Worm (Caenorhabditis elegans) whole organism, L4 larva: ENCODE results near the gene D1044.7.

ENCODE experiments used
- D1046.2 ChIP-seq: fragments of 200-800 bp; sonication (Bioruptor generic); IDR thresholded peaks from 2 replicates; pipeline ENCODE4 v1.3.6; 2022; ENCODE audit warnings: missing genetic modification characterization, missing compliant biosample characterization
- F26F4.8 ChIP-seq: fragments of 200-800 bp; sonication (Bioruptor generic); conservative IDR thresholded peaks from 2 replicates; pipeline ENCODE4 v1.3.6; 2022; ENCODE audit warnings: missing genetic modification characterization, missing compliant biosample characterization
- F49E8.2 ChIP-seq: sonication (generic microtip); optimal IDR thresholded peaks from 2 replicates; lab custom pipeline; 2016; ENCODE audit warnings: missing compliant biosample characterization, mild to moderate bottlenecking, missing genetic modification characterization, borderline replicate concordance
- T20F7.1 ChIP-seq: fragments of 200-800 bp; sonication (Bioruptor generic); optimal IDR thresholded peaks from 2 replicates; lab custom pipeline; 2018; ENCODE audit warnings: mild to moderate bottlenecking, missing genetic modification characterization, missing compliant biosample characterization
- T26A8.4 ChIP-seq: fragments of 200-800 bp; sonication (Bioruptor generic); IDR thresholded peaks from 2 replicates; pipeline ENCODE4 v1.3.6; 2022; ENCODE audit warnings: missing genetic modification characterization, missing compliant biosample characterization
- Y75B8A.6 ChIP-seq: fragments of 200-800 bp; sonication (Bioruptor generic); IDR thresholded peaks from 2 replicates; pipeline ENCODE4 v1.3.6; 2022; ENCODE audit warnings: missing genetic modification reagents, missing genetic modification characterization, missing compliant biosample characterization
- ZK337.2 ChIP-seq: fragments of 200-800 bp; sonication (Bioruptor generic); IDR thresholded peaks from 2 replicates; pipeline ENCODE4 v1.3.6; 2022; ENCODE audit warnings: missing genetic modification reagents, missing genetic modification characterization, missing compliant biosample characterization
- ZK546.5 ChIP-seq, 2 experiments: sonication (generic microtip); optimal IDR thresholded peaks; 2 replicates each; lab custom pipeline; 2017; ENCODE audit warnings: missing biosample characterization in 2 of 2, missing genetic modification characterization in 2 of 2
- ama-1 ChIP-seq: fragments of 150-350 bp; optimal IDR thresholded peaks from 2 replicates; lab custom pipeline; 2014; ENCODE audit warnings: inconsistent platforms, mixed read lengths
- arid-1 ChIP-seq: fragments of 200-800 bp; sonication (Bioruptor generic); conservative IDR thresholded peaks from 2 replicates; pipeline ENCODE4 v1.3.6; 2022; ENCODE audit warnings: missing genetic modification reagents, missing genetic modification characterization, missing compliant biosample characterization
- ceh-28 ChIP-seq: fragments of 150-350 bp; optimal IDR thresholded peaks from 2 replicates; lab custom pipeline; 2014; ENCODE audit warnings: missing biosample characterization, missing genetic modification reagents, missing genetic modification characterization
- ceh-32 ChIP-seq: sonication (generic microtip); optimal IDR thresholded peaks from 2 replicates; lab custom pipeline; 2016; ENCODE audit warnings: mild to moderate bottlenecking, missing genetic modification characterization, missing compliant biosample characterization; ENCODE audit not compliant: poor library complexity
- ceh-82 ChIP-seq: sonication (generic microtip); optimal IDR thresholded peaks from 2 replicates; lab custom pipeline; 2017; ENCODE audit warnings: missing biosample characterization, missing genetic modification characterization
- ces-1 ChIP-seq: fragments of 150-350 bp; sonication (generic microtip); optimal IDR thresholded peaks from 4 replicates; lab custom pipeline; 2014; ENCODE audit warnings: missing biosample characterization, missing genetic modification reagents, missing genetic modification characterization
- daf-12 ChIP-seq: fragments of 150-350 bp; optimal IDR thresholded peaks from 2 replicates; lab custom pipeline; 2014; ENCODE audit warnings: missing biosample characterization, missing genetic modification reagents, missing genetic modification characterization
- daf-16 ChIP-seq, 3 experiments: sonication (generic microtip); optimal IDR thresholded peaks; 2 replicates each; lab custom pipeline; 2016 to 2017; ENCODE audit warnings: missing genetic modification characterization in 3 of 3, missing genetic modification reagents in 3 of 3, mild to moderate bottlenecking in 2 of 3, missing compliant biosample characterization in 2 of 3, missing biosample characterization in 1 of 3, moderate library complexity in 1 of 3
- daf-19 ChIP-seq: fragments of 200-800 bp; sonication (Bioruptor generic); conservative IDR thresholded peaks from 2 replicates; pipeline ENCODE4 v1.3.6; 2022; ENCODE audit warnings: missing genetic modification characterization, missing compliant biosample characterization
- dmd-9 ChIP-seq: fragments of 200-800 bp; sonication (Bioruptor generic); IDR thresholded peaks from 2 replicates; pipeline ENCODE4 v1.3.6; 2022; ENCODE audit warnings: missing genetic modification reagents, missing genetic modification characterization, missing compliant biosample characterization
- dpl-1 ChIP-seq: fragments of 150-350 bp; optimal IDR thresholded peaks from 2 replicates; lab custom pipeline; 2014; ENCODE audit warnings: missing biosample characterization, missing genetic modification reagents, missing genetic modification characterization
- egl-43 ChIP-seq: fragments of 200-800 bp; sonication (Bioruptor generic); IDR thresholded peaks from 2 replicates; pipeline ENCODE4 v1.3.6; 2022; ENCODE audit warnings: missing genetic modification reagents, missing genetic modification characterization, missing compliant biosample characterization
- hlh-11 ChIP-seq: fragments of 200-800 bp; sonication (Bioruptor generic); optimal IDR thresholded peaks from 2 replicates; lab custom pipeline; 2018; ENCODE audit warnings: mild to moderate bottlenecking, missing genetic modification characterization, missing compliant biosample characterization
- hlh-30 ChIP-seq: sonication (generic microtip); optimal IDR thresholded peaks from 2 replicates; lab custom pipeline; 2017; ENCODE audit warnings: antibody characterized with exemption, mild to moderate bottlenecking, missing genetic modification characterization, missing compliant biosample characterization; ENCODE audit not compliant: insufficient read depth
- hmg-1.1 ChIP-seq: fragments of 200-800 bp; sonication (Bioruptor generic); IDR thresholded peaks from 2 replicates; pipeline ENCODE4 v1.3.6; 2022; ENCODE audit warnings: missing genetic modification reagents, missing genetic modification characterization, missing compliant biosample characterization
- lim-7 ChIP-seq: fragments of 200-800 bp; sonication (Bioruptor generic); IDR thresholded peaks from 2 replicates; pipeline ENCODE4 v1.3.6; 2022; ENCODE audit warnings: missing genetic modification characterization, missing compliant biosample characterization
- lin-13 ChIP-seq: fragments of 150-350 bp; optimal IDR thresholded peaks from 2 replicates; lab custom pipeline; 2014; ENCODE audit warnings: missing biosample characterization, missing genetic modification reagents, missing genetic modification characterization
- lin-29 ChIP-seq: fragments of 200-800 bp; sonication (Bioruptor generic); IDR thresholded peaks from 2 replicates; pipeline ENCODE4 v1.3.6; 2022; ENCODE audit warnings: missing genetic modification reagents, missing genetic modification characterization, missing compliant biosample characterization
- lin-39 ChIP-seq: fragments of 150-350 bp; optimal IDR thresholded peaks from 2 replicates; lab custom pipeline; 2014; ENCODE audit warnings: missing biosample characterization, missing genetic modification reagents, missing genetic modification characterization
- lsy-2 ChIP-seq, 2 experiments: fragments of 150-350 bp in 1 of 2; sonication (generic microtip) in 1 of 2; optimal IDR thresholded peaks; 2 replicates each; lab custom pipeline; 2014 to 2017; ENCODE audit warnings: missing biosample characterization in 2 of 2, missing genetic modification characterization in 2 of 2
- mdl-1 ChIP-seq, 2 experiments: fragments of 150-350 bp in 1 of 2; sonication (generic microtip) in 1 of 2; optimal IDR thresholded peaks; 2 replicates each; lab custom pipeline; 2014 to 2017; ENCODE audit warnings: missing biosample characterization in 2 of 2, missing genetic modification characterization in 2 of 2
- mep-1 ChIP-seq: fragments of 150-350 bp; sonication (generic microtip); optimal IDR thresholded peaks from 3 replicates; lab custom pipeline; 2014; ENCODE audit warnings: missing biosample characterization, missing genetic modification characterization
- mes-2 ChIP-seq: sonication (generic microtip); optimal IDR thresholded peaks from 2 replicates; lab custom pipeline; 2016; ENCODE audit warnings: missing genotype, mild to moderate bottlenecking, missing genetic modification characterization, missing compliant biosample characterization; ENCODE audit not compliant: poor library complexity, severe bottlenecking
- mxl-2 ChIP-seq: fragments of 200-800 bp; sonication (Bioruptor generic); conservative IDR thresholded peaks from 2 replicates; pipeline ENCODE4 v1.3.6; 2022; ENCODE audit warnings: missing genetic modification reagents, missing genetic modification characterization, missing compliant biosample characterization
- nhr-10 ChIP-seq: fragments of 150-350 bp; optimal IDR thresholded peaks from 2 replicates; lab custom pipeline; 2014; ENCODE audit warnings: missing biosample characterization, missing genetic modification characterization
- nhr-102 ChIP-seq: sonication (generic microtip); optimal IDR thresholded peaks from 2 replicates; lab custom pipeline; 2016; ENCODE audit warnings: mild to moderate bottlenecking, missing genetic modification characterization, moderate library complexity, missing compliant biosample characterization
- nhr-237 ChIP-seq: sonication (generic microtip); optimal IDR thresholded peaks from 2 replicates; lab custom pipeline; 2017; ENCODE audit warnings: missing biosample characterization, missing genetic modification characterization
- nhr-25 ChIP-seq: sonication (generic microtip); optimal IDR thresholded peaks from 2 replicates; lab custom pipeline; 2017; ENCODE audit warnings: missing genetic modification characterization, mild to moderate bottlenecking, missing compliant biosample characterization, antibody characterized with exemption, moderate library complexity, borderline replicate concordance; ENCODE audit not compliant: insufficient read depth
- nhr-41 ChIP-seq: fragments of 200-800 bp; sonication (Bioruptor generic); IDR thresholded peaks from 2 replicates; pipeline ENCODE4 v1.3.6; 2022; ENCODE audit warnings: missing genetic modification reagents, missing genetic modification characterization, missing compliant biosample characterization
- nhr-6 ChIP-seq: fragments of 150-350 bp; optimal IDR thresholded peaks from 2 replicates; lab custom pipeline; 2014; ENCODE audit warnings: missing biosample characterization, missing genetic modification characterization
- php-3 ChIP-seq: fragments of 200-800 bp; sonication (Bioruptor generic); IDR thresholded peaks from 2 replicates; pipeline ENCODE4 v1.3.6; 2022; ENCODE audit warnings: missing genetic modification reagents, missing genetic modification characterization, missing compliant biosample characterization
- rbr-2 ChIP-seq: sonication (generic microtip); optimal IDR thresholded peaks from 2 replicates; lab custom pipeline; 2016; ENCODE audit warnings: missing genotype, missing genetic modification characterization, missing compliant biosample characterization
- saeg-2 ChIP-seq: fragments of 200-800 bp; sonication (Bioruptor generic); IDR thresholded peaks from 2 replicates; pipeline ENCODE4 v1.3.6; 2022; ENCODE audit warnings: missing genetic modification reagents, missing genetic modification characterization, missing compliant biosample characterization
- sdz-12 ChIP-seq: fragments of 200-800 bp; sonication (Bioruptor generic); optimal IDR thresholded peaks from 2 replicates; lab custom pipeline; 2018; ENCODE audit warnings: mild to moderate bottlenecking, missing genetic modification characterization, missing compliant biosample characterization
- unc-39 ChIP-seq: sonication (generic microtip); optimal IDR thresholded peaks from 2 replicates; lab custom pipeline; 2017; ENCODE audit warnings: missing biosample characterization, missing genetic modification characterization
- unc-62 ChIP-seq, 3 experiments: fragments of 150-350 bp in 1 of 3; sonication (generic microtip); optimal IDR thresholded peaks in 2 of 3; peaks in 1 of 3; 1 replicate in 1 of 3; 2 replicates in 2 of 3; lab custom pipeline; 2014 to 2017; ENCODE audit warnings: missing biosample characterization in 3 of 3, missing genetic modification characterization in 3 of 3, missing genetic modification reagents in 3 of 3, missing genotype in 1 of 3
- zag-1 ChIP-seq: fragments of 150-350 bp; optimal IDR thresholded peaks from 2 replicates; lab custom pipeline; 2014; ENCODE audit warnings: missing biosample characterization, missing genetic modification characterization
- zfp-3 ChIP-seq: fragments of 200-800 bp; sonication (Bioruptor generic); conservative IDR thresholded peaks from 2 replicates; pipeline ENCODE4 v1.3.6; 2022; ENCODE audit warnings: missing genetic modification reagents, missing genetic modification characterization, missing compliant biosample characterization
- zip-11 ChIP-seq: fragments of 200-800 bp; sonication (Bioruptor generic); IDR thresholded peaks from 2 replicates; pipeline ENCODE4 v1.3.6; 2022; ENCODE audit warnings: missing genetic modification characterization, missing compliant biosample characterization

The D1044.7 gene

DNA sequence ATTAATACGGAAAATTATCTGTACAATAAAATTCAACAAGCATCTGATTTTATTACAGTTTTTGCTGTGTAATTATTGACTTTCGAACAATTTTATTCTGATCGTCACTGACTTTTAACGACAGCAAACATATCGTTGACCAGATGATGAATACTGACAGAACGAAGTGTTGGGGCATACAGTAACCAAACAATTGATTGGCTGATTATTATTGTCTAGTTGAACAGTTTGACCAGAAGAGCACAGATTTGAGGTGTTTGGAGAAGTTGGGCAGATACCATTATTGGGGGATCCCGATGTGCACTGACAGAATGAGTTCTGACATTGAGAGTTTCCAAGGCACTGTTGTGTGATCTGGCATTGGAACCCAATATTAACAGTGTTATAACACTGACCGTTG, 1.6 kb downstream of the D1044.7 start:
- no peak for TF ChIP-seq lin-13 (GFP tag; lab: Kevin White, UChicago)
- no peak for TF ChIP-seq dmd-9 (GFP tag; lab: Robert Waterston, UW)
- TF ChIP-seq zag-1 (tag; lab: Kevin White, UChicago) = no peak
- TF ChIP-seq unc-62 (GFP tag; optimal IDR thresholded peaks at IDR 0.05 in 1 of 2; lab: Kevin White, UChicago) = no peak
- no peak for TF ChIP-seq unc-62 (tag; optimal IDR thresholded peaks at IDR 0.05; lab: Kevin White, UChicago)
- TF ChIP-seq ces-1 (GFP tag; lab: Kevin White, UChicago) = no peak
- TF ChIP-seq daf-19 = no peak
- TF ChIP-seq php-3 = no peak
- no peak for TF ChIP-seq mxl-2 (GFP tag; lab: Robert Waterston, UW)
- no peak for TF ChIP-seq T20F7.1 (GFP tag; lab: Kevin White, UChicago)
- TF ChIP-seq nhr-25 (tag; lab: Kevin White, UChicago) = no peak
- TF ChIP-seq lsy-2 (tag; optimal IDR thresholded peaks at IDR 0.05; lab: Kevin White, UChicago) = no peak
- TF ChIP-seq mep-1 (tag; lab: Kevin White, UChicago) = no peak
- TF ChIP-seq F26F4.8 (GFP tag; lab: Robert Waterston, UW) = no peak
- TF ChIP-seq ama-1 (lab: Kevin White, UChicago) = no peak
- no peak for TF ChIP-seq dpl-1 (GFP tag; lab: Kevin White, UChicago)
- TF ChIP-seq lin-39 (tag; lab: Kevin White, UChicago) = no peak
- TF ChIP-seq unc-39 = no peak
- TF ChIP-seq D1046.2 (GFP tag; lab: Robert Waterston, UW) = no peak

DNA sequence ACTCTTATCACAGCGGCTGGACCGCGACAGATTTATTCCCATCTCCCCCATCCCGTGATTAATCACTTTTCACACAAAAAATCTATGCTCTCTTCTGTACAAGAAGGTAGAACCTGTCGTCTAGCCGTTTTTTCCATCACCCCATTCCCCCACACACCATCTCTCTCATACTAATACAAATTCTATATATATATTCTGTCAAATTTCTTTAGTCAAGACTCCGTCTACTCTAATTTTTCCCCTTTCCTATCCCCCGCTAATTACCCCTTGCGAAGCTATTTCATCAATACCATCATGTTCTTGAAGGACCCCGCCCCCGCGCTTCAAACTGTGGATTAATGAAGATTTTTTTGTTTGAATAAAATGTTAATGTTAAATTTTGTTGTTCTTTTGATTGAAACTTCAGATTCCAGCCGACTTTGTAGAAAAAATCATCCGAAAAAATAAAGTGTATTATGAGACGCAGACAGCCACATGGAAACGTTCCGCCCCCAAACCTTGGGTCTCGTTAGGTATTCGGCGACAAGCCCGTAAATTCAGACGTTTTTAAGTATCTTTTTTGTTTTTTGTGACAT, 2.5 kb downstream of the D1044.7 start:
- TF ChIP-seq nhr-6 (no peak), sdz-12 (GFP tag; lab: Kevin White, UChicago) (peak; percentile 10), mep-1 (tag; lab: Kevin White, UChicago) (peak; percentile 11), hmg-1.1 (GFP tag; lab: Robert Waterston, UW) (no peak), mes-2 (tag; lab: Kevin White, UChicago) (peak; percentile 32), mdl-1 (tag; optimal IDR thresholded peaks at IDR 0.05; lab: Kevin White, UChicago) (peak in 1 of 2 experiments; percentile 18), lin-13 (GFP tag; lab: Kevin White, UChicago) (peak; percentile 61), zfp-3 (GFP tag; lab: Robert Waterston, UW) (peak; percentile 88; the same call in 1 of the 2 replicates), ceh-32 (no peak), hlh-30 (tag; lab: Kevin White, UChicago) (peak; percentile 44), ceh-28 (tag; lab: Kevin White, UChicago) (no peak), T26A8.4 (peak; percentile 76), nhr-10 (peak; percentile 76), F49E8.2 (tag; lab: Kevin White, UChicago) (no peak), hlh-11 (tag; lab: Kevin White, UChicago) (peak; percentile 18), nhr-41 (GFP tag; lab: Robert Waterston, UW) (no peak), daf-12 (tag; lab: Kevin White, UChicago) (no peak), lsy-2 (tag; optimal IDR thresholded peaks at IDR 0.05; lab: Kevin White, UChicago) (peak in 1 of 2 experiments; percentile 52), saeg-2 (GFP tag; lab: Robert Waterston, UW) (0 out of 2 replicates have a peak, but pooled peaks have one; percentile 11), arid-1 (GFP tag; lab: Robert Waterston, UW) (peak; percentile 53; the same call in 1 of the 2 replicates), unc-62 (GFP tag; optimal IDR thresholded peaks at IDR 0.05 in 1 of 2; lab: Kevin White, UChicago) (no peak), unc-62 (tag; optimal IDR thresholded peaks at IDR 0.05; lab: Kevin White, UChicago) (no peak), daf-16 (GFP tag; optimal IDR thresholded peaks at IDR 0.05; lab: Kevin White, UChicago) (no peak), daf-16 (tag; optimal IDR thresholded peaks at IDR 0.05; lab: Kevin White, UChicago) (peak; percentile 32), ceh-82 (no peak), rbr-2 (tag; lab: Kevin White, UChicago) (peak; percentile 4), nhr-237 (tag; lab: Kevin White, UChicago) (no peak), nhr-102 (tag; lab: Kevin White, UChicago) (peak; percentile 44), Y75B8A.6 (GFP tag; lab: Robert Waterston, UW) (no peak), ZK546.5 (tag; optimal IDR thresholded peaks at IDR 0.05; lab: Kevin White, UChicago) (no peak), zip-11 (GFP tag; lab: Robert Waterston, UW) (no peak), lim-7 (peak; percentile 43; the same call in 1 of the 2 replicates), lin-29 (GFP tag; lab: Robert Waterston, UW) (no peak), ZK337.2 (no peak; the same call in 1 of the 2 replicates), egl-43 (GFP tag; lab: Robert Waterston, UW) (no peak)
